Fruit fly (Drosophila melanogaster): ENCODE measurements around the gene Ugt302K1.

The Ugt302K1 gene

DNA sequence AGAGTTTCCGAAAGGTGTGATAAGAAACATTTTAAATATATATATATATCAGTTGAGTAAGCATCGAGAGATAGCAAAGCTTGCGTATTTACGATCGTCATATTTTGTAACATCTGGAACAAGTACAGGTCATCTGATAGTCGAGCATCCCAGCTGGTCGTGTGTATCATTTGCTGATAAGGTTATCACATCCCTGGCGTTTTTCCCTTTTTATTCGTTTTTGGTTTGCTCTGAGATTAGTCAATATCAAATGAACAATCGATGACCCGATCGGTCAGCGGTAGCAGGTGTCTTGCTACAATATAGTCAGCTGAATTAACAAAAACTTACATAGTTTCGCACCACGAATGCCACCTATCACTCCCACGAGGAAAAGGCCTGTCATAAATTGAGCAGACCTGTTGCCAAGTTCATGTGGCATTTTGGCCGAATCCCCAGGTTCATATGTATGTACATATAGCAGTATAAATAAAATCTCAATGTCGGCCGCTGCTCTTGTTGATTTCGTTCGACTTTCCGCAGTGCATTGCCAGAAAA is 47.3 kb upstream of the Ugt302K1 start (continued):
- TF ChIP-seq wor (GFP tag; IDR thresholded peaks at IDR 0.05) (peak; percentile 21; the same call in 1 of the 2 replicates), Mrtf (GFP tag; IDR thresholded peaks at IDR 0.05) (no peak), CG9797 (GFP tag; optimal IDR thresholded peaks at IDR 0.05) (no peak), Dref (GFP tag; IDR thresholded peaks at IDR 0.05) (no peak), CG6854 (GFP tag; optimal IDR thresholded peaks at IDR 0.05) (peak; percentile 26), fd64A (GFP tag; optimal IDR thresholded peaks at IDR 0.05) (no peak), Fer3 (tag; optimal IDR thresholded peaks at IDR 0.05) (peak; percentile 63), corto (GFP tag; optimal IDR thresholded peaks at IDR 0.05) (peak; percentile 76), CG12744 (GFP tag; optimal IDR thresholded peaks at IDR 0.05) (no peak), CoRest (tag; optimal IDR thresholded peaks at IDR 0.05) (peak; percentile 62), usp (GFP tag; optimal IDR thresholded peaks at IDR 0.05) (no peak), Mes4 (GFP tag; optimal IDR thresholded peaks at IDR 0.05) (no peak), ewg (GFP tag; optimal IDR thresholded peaks at IDR 0.05) (no peak), CG12391 (tag; optimal IDR thresholded peaks at IDR 0.05) (peak; percentile 60), CG1792 (GFP tag; optimal IDR thresholded peaks at IDR 0.05) (no peak), CG16813 (GFP tag; IDR thresholded peaks at IDR 0.05; ENCODE audit: partially characterized antibody) (no peak), Sox102F (GFP tag; optimal IDR thresholded peaks at IDR 0.05) (peak; percentile 71), crol (GFP tag; IDR thresholded peaks at IDR 0.05) (no peak), CG18599 (GFP tag; optimal IDR thresholded peaks at IDR 0.05) (peak; percentile 82), CkIIα-i1 (GFP tag; IDR thresholded peaks at IDR 0.05) (no peak), CG6791 (GFP tag; IDR thresholded peaks at IDR 0.05; ENCODE audit: partially characterized antibody) (no peak), gcm (GFP tag; optimal IDR thresholded peaks at IDR 0.05) (no peak), bowl (GFP tag; IDR thresholded peaks at IDR 0.05) (no peak), Gsc (GFP tag; IDR thresholded peaks at IDR 0.05) (no peak), NC2β (GFP tag; optimal IDR thresholded peaks at IDR 0.05) (no peak), C15 (GFP tag; IDR thresholded peaks at IDR 0.05) (no peak), CG15073 (GFP tag; optimal IDR thresholded peaks at IDR 0.05) (no peak), CG3065 (GFP tag; optimal IDR thresholded peaks at IDR 0.05) (no peak), Xbp1 (GFP tag; optimal IDR thresholded peaks at IDR 0.05) (peak; percentile 63), Gug (GFP tag; IDR thresholded peaks at IDR 0.05) (peak; percentile 33; the same call in 1 of the 4 replicates), ab (GFP tag; optimal IDR thresholded peaks at IDR 0.05) (no peak), CG2202 (tag; optimal IDR thresholded peaks at IDR 0.05) (no peak), CG3163 (GFP tag; optimal IDR thresholded peaks at IDR 0.05) (no peak), sna (GFP tag; IDR thresholded peaks at IDR 0.05; ENCODE audit: partially characterized antibody) (no peak), vfl (GFP tag; optimal IDR thresholded peaks at IDR 0.05) (no peak), ci (GFP tag; IDR thresholded peaks at IDR 0.05) (no peak), CG13287 (GFP tag; IDR thresholded peaks at IDR 0.05; ENCODE audit: partially characterized antibody) (no peak), CG34224 (GFP tag; IDR thresholded peaks at IDR 0.05; ENCODE audit: partially characterized antibody) (no peak), CG10979 (tag; optimal IDR thresholded peaks at IDR 0.05) (peak; percentile 18), Deaf1 (tag; optimal IDR thresholded peaks at IDR 0.05) (peak; percentile 26), Dek (tag; optimal IDR thresholded peaks at IDR 0.05) (peak; percentile 75), CG7357 (GFP tag; IDR thresholded peaks at IDR 0.05) (peak; percentile 40; the same call in 1 of the 3 replicates), HLH54F (GFP tag; optimal IDR thresholded peaks at IDR 0.05) (no peak), CG17328 (GFP tag; IDR thresholded peaks at IDR 0.05) (peak; percentile 39; the same call in 1 of the 2 replicates), sr (GFP tag; IDR thresholded peaks at IDR 0.05) (no peak), CG6272 (GFP tag; IDR thresholded peaks at IDR 0.05) (no peak), CG11085 (GFP tag; IDR thresholded peaks at IDR 0.05) (no peak), chn (GFP tag; optimal IDR thresholded peaks at IDR 0.05) (no peak), MESR4 (GFP tag; optimal IDR thresholded peaks at IDR 0.05) (no peak), Hr39 (optimal IDR thresholded peaks at IDR 0.05) (no peak), fu2 (GFP tag; optimal IDR thresholded peaks at IDR 0.05) (no peak)
